Worm (Caenorhabditis elegans) whole organism, L1 larva: Measurements from ENCODE around the gene Y62E10A.6.

Experiments used
- ceh-82 ChIP-seq, 3 experiments: fragments of 150-350 bp in 1 of 3; sonication (generic microtip) in 2 of 3; optimal IDR thresholded peaks; 2 replicates each; lab custom pipeline; 2014 to 2017; ENCODE audit warnings: missing biosample characterization in 3 of 3, missing genetic modification characterization in 3 of 3
- elt-2 ChIP-seq: sonication (generic microtip); optimal IDR thresholded peaks from 2 replicates; lab custom pipeline; 2016; ENCODE audit warnings: missing genetic modification characterization, mild to moderate bottlenecking, inconsistent platforms, missing compliant biosample characterization, missing genetic modification reagents
- lin-13 ChIP-seq: fragments of 150-350 bp; optimal IDR thresholded peaks from 2 replicates; lab custom pipeline; 2014; ENCODE audit warnings: missing biosample characterization, missing genetic modification reagents, missing genetic modification characterization
- lin-39 ChIP-seq: fragments of 150-350 bp; optimal IDR thresholded peaks from 2 replicates; lab custom pipeline; 2014; ENCODE audit warnings: missing biosample characterization, missing genetic modification reagents, missing genetic modification characterization
- mab-9 ChIP-seq: fragments of 200-800 bp; sonication (Bioruptor generic); IDR thresholded peaks from 2 replicates; pipeline ENCODE4 v1.3.6; 2022; ENCODE audit warnings: missing genetic modification reagents, missing genetic modification characterization, missing compliant biosample characterization
- nhr-11 ChIP-seq: fragments of 150-350 bp; optimal IDR thresholded peaks from 2 replicates; lab custom pipeline; 2014; ENCODE audit warnings: missing biosample characterization, missing genetic modification characterization
- nhr-237 ChIP-seq: fragments of 150-350 bp; optimal IDR thresholded peaks from 2 replicates; lab custom pipeline; 2014; ENCODE audit warnings: missing biosample characterization, missing genetic modification characterization
- nhr-76 ChIP-seq: sonication (generic microtip); optimal IDR thresholded peaks from 2 replicates; lab custom pipeline; 2017; ENCODE audit warnings: missing biosample characterization, missing genetic modification characterization
- pag-3 ChIP-seq: sonication (generic microtip); optimal IDR thresholded peaks from 2 replicates; lab custom pipeline; 2017; ENCODE audit warnings: missing genetic modification characterization, mild to moderate bottlenecking, missing compliant biosample characterization, antibody characterized with exemption, borderline replicate concordance; ENCODE audit not compliant: insufficient read depth
- pqm-1 ChIP-seq: sonication (generic microtip); optimal IDR thresholded peaks from 3 replicates; lab custom pipeline; 2017; ENCODE audit warnings: missing biosample characterization, missing genetic modification characterization
- unc-130 ChIP-seq: fragments of 150-350 bp; optimal IDR thresholded peaks from 2 replicates; lab custom pipeline; 2017; ENCODE audit warnings: missing biosample characterization, missing genetic modification characterization, inconsistent platforms
- unc-62 ChIP-seq: fragments of 150-350 bp; optimal IDR thresholded peaks from 2 replicates; lab custom pipeline; 2014; ENCODE audit warnings: missing biosample characterization, missing genetic modification reagents, missing genetic modification characterization
- zag-1 ChIP-seq: fragments of 150-350 bp; optimal IDR thresholded peaks from 2 replicates; lab custom pipeline; 2014; ENCODE audit warnings: missing biosample characterization, missing genetic modification characterization
- ztf-11 ChIP-seq, 2 experiments: sonication (generic microtip); optimal IDR thresholded peaks; 2 replicates each; lab custom pipeline; 2016 to 2017; ENCODE audit warnings: missing genetic modification characterization in 2 of 2, missing biosample characterization in 1 of 2, missing compliant biosample characterization in 1 of 2

DNA sequence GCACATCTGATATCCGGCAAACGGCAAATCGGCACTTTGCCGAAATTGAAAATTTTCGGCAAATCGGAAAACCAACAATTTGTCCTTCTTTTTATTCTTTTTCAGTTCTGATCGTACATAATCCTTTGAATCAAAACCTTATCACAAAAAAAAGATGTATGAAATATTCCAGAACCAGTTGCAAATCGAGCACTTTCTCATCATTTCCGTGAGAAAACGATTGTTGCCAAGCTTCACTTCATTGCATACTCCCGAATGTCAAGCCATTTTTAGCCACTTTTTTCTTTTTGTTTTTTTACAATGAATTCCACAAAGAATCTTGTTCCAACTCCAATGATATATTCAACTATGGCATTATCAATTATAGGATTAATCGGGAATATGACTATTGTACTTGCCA, 6.9 kb upstream of the Y62E10A.6 start, which contains the start of gene srsx-25:
- TF ChIP-seq zag-1 (tag; lab: Kevin White, UChicago) (no peak), ceh-82 (tag; optimal IDR thresholded peaks at IDR 0.05; lab: Kevin White, UChicago) (no peak), elt-2 (no peak), nhr-76 (no peak), unc-130 (tag; lab: Kevin White, UChicago) (no peak), nhr-237 (tag; lab: Kevin White, UChicago) (no peak), lin-39 (tag; lab: Kevin White, UChicago) (no peak), pqm-1 (tag; lab: Kevin White, UChicago) (no peak), lin-13 (GFP tag; lab: Kevin White, UChicago) (no peak), nhr-11 (tag; lab: Kevin White, UChicago) (no peak), ztf-11 (tag; optimal IDR thresholded peaks at IDR 0.05; lab: Kevin White, UChicago) (no peak), unc-62 (GFP tag; lab: Kevin White, UChicago) (no peak), pag-3 (tag; lab: Kevin White, UChicago) (no peak), mab-9 (GFP tag; lab: Robert Waterston, UW) (no peak)
